Fruit fly (Drosophila melanogaster): ENCODE data around the gene fzr.

Gene fzr

DNA sequence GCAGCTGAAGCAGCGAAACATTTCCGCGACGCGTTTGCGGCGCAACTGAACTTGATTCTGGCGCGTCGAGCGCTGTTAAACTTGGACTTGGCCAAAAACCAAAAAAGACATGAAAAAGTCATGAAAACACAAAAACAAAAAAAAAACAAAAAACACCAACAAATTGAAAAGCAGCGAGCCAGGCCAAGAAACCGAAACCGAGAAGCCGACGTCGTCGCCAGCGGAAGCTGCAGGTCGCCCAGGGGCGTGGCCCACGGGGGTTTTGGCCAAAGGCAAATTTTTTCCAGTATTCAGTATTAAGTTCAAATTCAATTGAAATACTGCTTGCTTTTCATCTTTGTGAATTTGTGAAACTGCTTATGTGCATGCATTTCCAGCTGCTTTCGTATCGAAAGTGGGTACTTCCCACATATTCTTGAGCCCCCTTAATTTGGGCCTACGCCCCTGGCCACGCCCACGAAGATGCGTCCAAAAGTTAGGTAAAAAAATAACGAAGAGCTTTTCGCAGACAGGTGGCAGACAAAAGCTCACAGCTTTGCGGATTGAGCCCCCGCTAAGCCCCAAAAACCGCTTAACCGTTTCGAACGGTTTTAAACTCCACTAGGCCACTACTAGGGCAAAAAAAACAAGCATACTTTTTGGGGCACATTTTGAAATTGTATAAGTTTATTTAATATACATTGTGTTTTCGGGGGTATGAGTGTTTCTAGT lies 12.5 kb downstream of the fzr start, which contains the start of gene CG3009 (continued):
- TF ChIP-seq CG16779 (GFP tag; IDR thresholded peaks at IDR 0.05) (peak; percentile 95), D (optimal IDR thresholded peaks at IDR 0.05) (no peak), D (GFP tag; optimal IDR thresholded peaks at IDR 0.05) (peak; percentile 91), CG12071 (GFP tag; optimal IDR thresholded peaks at IDR 0.05) (peak; percentile 98), sd (tag; optimal IDR thresholded peaks at IDR 0.05) (peak; percentile 90), vvl (GFP tag; IDR thresholded peaks at IDR 0.05) (peak; percentile 98), CG6813 (GFP tag; optimal IDR thresholded peaks at IDR 0.05) (peak; percentile 97), bowl (GFP tag; IDR thresholded peaks at IDR 0.05) (peak; percentile 92), CG18011 (GFP tag; optimal IDR thresholded peaks at IDR 0.05) (peak; percentile 98), CG2678 (tag; optimal IDR thresholded peaks at IDR 0.05) (peak; percentile 98), CG8089 (GFP tag; optimal IDR thresholded peaks at IDR 0.05) (peak; percentile 97), sim (GFP tag; IDR thresholded peaks at IDR 0.05) (peak; percentile 90), CG9609 (GFP tag; optimal IDR thresholded peaks at IDR 0.05) (peak; percentile 98), Xrp1 (GFP tag; IDR thresholded peaks at IDR 0.05) (peak; percentile 98), B-H2 (GFP tag; optimal IDR thresholded peaks at IDR 0.05) (peak; percentile 97), CG34224 (GFP tag; IDR thresholded peaks at IDR 0.05; ENCODE audit: partially characterized antibody) (no peak), Antp (GFP tag; optimal IDR thresholded peaks at IDR 0.05) (peak; percentile 99), CG4854 (GFP tag; optimal IDR thresholded peaks at IDR 0.05) (peak; percentile 95), gce (GFP tag; IDR thresholded peaks at IDR 0.05) (peak; percentile 95), toy (GFP tag; IDR thresholded peaks at IDR 0.05) (peak; percentile 93), mam (GFP tag; optimal IDR thresholded peaks at IDR 0.05) (peak; percentile 98), ara (GFP tag; IDR thresholded peaks at IDR 0.05) (peak; percentile 94), dysf (GFP tag; IDR thresholded peaks at IDR 0.05) (peak; percentile 99), CG31388 (GFP tag; optimal IDR thresholded peaks at IDR 0.05) (peak; percentile 94), CG4328 (GFP tag; optimal IDR thresholded peaks at IDR 0.05) (peak; percentile 98), gcm (GFP tag; optimal IDR thresholded peaks at IDR 0.05) (peak; percentile 96), Oaz (GFP tag; IDR thresholded peaks at IDR 0.05) (peak; percentile 96), CG12659 (GFP tag; optimal IDR thresholded peaks at IDR 0.05) (peak; percentile 99), CG11456 (GFP tag; IDR thresholded peaks at IDR 0.05) (peak; percentile 98), CG8765 (GFP tag; IDR thresholded peaks at IDR 0.05) (peak; percentile 89), CG9876 (GFP tag; optimal IDR thresholded peaks at IDR 0.05) (peak; percentile 96), ATbp (GFP tag; optimal IDR thresholded peaks at IDR 0.05) (peak; percentile 98), rib (GFP tag; IDR thresholded peaks at IDR 0.05) (peak; percentile 97), tap (tag; optimal IDR thresholded peaks at IDR 0.05) (peak; percentile 95), CG15601 (tag; optimal IDR thresholded peaks at IDR 0.05) (peak; percentile 92), CG6254 (GFP tag; optimal IDR thresholded peaks at IDR 0.05) (peak; percentile 92), Lhr (GFP tag; optimal IDR thresholded peaks at IDR 0.05) (peak; percentile 88), bigmax (GFP tag; optimal IDR thresholded peaks at IDR 0.05) (peak; percentile 46), Hey (tag; optimal IDR thresholded peaks at IDR 0.05) (peak; percentile 91), CG15514 (GFP tag; optimal IDR thresholded peaks at IDR 0.05) (peak; percentile 95), crc (GFP tag; optimal IDR thresholded peaks at IDR 0.05) (peak; percentile 96), CG10274 (GFP tag; optimal IDR thresholded peaks at IDR 0.05) (peak; percentile 93), tio (GFP tag; optimal IDR thresholded peaks at IDR 0.05) (peak; percentile 93), slou (GFP tag; optimal IDR thresholded peaks at IDR 0.05) (peak; percentile 94), Doc2 (GFP tag; IDR thresholded peaks at IDR 0.05) (peak; percentile 96), kay (GFP tag; optimal IDR thresholded peaks at IDR 0.05) (peak; percentile 93), salm (tag; optimal IDR thresholded peaks at IDR 0.05) (peak; percentile 92), CG9932 (GFP tag; IDR thresholded peaks at IDR 0.05) (peak; percentile 99), CG18599 (GFP tag; optimal IDR thresholded peaks at IDR 0.05) (peak; percentile 99), CG12155 (GFP tag; optimal IDR thresholded peaks at IDR 0.05) (peak; percentile 96)
